Fruit fly (Drosophila melanogaster): ENCODE measurements around the gene chm.

Gene chm

DNA sequence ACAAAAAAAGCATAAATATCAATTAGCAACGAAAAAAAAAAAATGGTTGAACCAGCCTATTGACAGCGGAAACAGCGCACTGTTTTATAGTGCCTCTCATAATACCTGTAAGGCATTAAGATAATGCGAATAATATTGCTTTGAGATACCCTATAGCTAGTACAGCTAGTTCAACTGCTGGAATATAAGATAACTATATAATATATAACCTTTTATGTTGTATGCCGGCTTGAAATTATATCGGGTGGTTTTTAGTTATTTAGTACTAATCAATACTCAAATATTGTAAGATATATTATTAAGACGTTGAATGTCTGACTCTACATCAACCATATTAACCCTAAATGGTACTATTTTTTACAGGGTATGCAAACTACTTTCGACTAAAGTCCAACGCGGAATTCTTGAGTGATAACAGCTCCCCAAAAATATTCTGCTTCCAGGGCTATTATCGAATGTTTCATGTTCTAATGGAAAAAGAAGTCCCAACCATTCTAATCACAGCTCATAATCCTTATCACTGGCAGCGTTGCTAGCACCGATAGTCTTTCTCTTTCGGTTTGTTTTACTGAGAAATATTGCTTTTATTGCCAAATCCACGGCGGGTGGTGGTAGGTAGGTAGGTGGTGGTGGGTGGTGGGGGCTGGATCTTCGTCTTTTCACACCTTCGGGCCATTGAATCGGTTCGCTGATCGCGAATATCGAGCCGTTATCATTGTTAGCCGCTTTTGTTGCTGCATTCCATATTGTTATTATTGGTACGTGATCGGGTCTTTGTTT, 21.9 kb downstream of the chm start (continued):
- TF ChIP-seq stwl (tag; optimal IDR thresholded peaks at IDR 0.05) (no peak), CG11504 (tag; optimal IDR thresholded peaks at IDR 0.05) (peak; percentile 90), CG15011 (GFP tag; optimal IDR thresholded peaks at IDR 0.05) (peak; percentile 50), lbe (GFP tag; optimal IDR thresholded peaks at IDR 0.05) (no peak), CG7271 (tag; optimal IDR thresholded peaks at IDR 0.05) (no peak), CG17328 (GFP tag; IDR thresholded peaks at IDR 0.05) (peak; percentile 63), bab2 (GFP tag; optimal IDR thresholded peaks at IDR 0.05) (peak; percentile 53), CG12219 (GFP tag; optimal IDR thresholded peaks at IDR 0.05) (peak; percentile 58), otp (GFP tag; IDR thresholded peaks at IDR 0.05) (peak; percentile 44; the same call in 1 of the 3 replicates), Mrtf (GFP tag; IDR thresholded peaks at IDR 0.05) (peak; percentile 66; the same call in 1 of the 3 replicates), ATbp (GFP tag; optimal IDR thresholded peaks at IDR 0.05) (peak; percentile 41), mirr (GFP tag; optimal IDR thresholded peaks at IDR 0.05) (peak; percentile 82), CG13894 (tag; optimal IDR thresholded peaks at IDR 0.05) (peak; percentile 75), H15 (GFP tag; IDR thresholded peaks at IDR 0.05) (peak; percentile 51; the same call in 2 of the 3 replicates), p53 (GFP tag; optimal IDR thresholded peaks at IDR 0.05) (no peak), CG5953 (GFP tag; IDR thresholded peaks at IDR 0.05) (peak; percentile 51; the same call in 1 of the 2 replicates), ken (GFP tag; IDR thresholded peaks at IDR 0.05) (peak; percentile 44; the same call in 1 of the 3 replicates), CG10431 (GFP tag; optimal IDR thresholded peaks at IDR 0.05) (no peak), Neu2 (GFP tag; optimal IDR thresholded peaks at IDR 0.05; ENCODE audit: borderline replicate concordance) (no peak), Sin3A (optimal IDR thresholded peaks at IDR 0.05) (no peak), pros (GFP tag; optimal IDR thresholded peaks at IDR 0.05) (no peak), CoRest (tag; optimal IDR thresholded peaks at IDR 0.05) (peak; percentile 84), hkb (optimal IDR thresholded peaks at IDR 0.05) (no peak), hkb (GFP tag; IDR thresholded peaks at IDR 0.05) (peak; percentile 87), Trl (optimal IDR thresholded peaks at IDR 0.05) (no peak), Trl (GFP tag; optimal IDR thresholded peaks at IDR 0.05) (no peak), CG6813 (GFP tag; optimal IDR thresholded peaks at IDR 0.05) (peak; percentile 48), CG3163 (GFP tag; optimal IDR thresholded peaks at IDR 0.05) (no peak), CG8281 (tag; optimal IDR thresholded peaks at IDR 0.05) (no peak), CG17912 (GFP tag; optimal IDR thresholded peaks at IDR 0.05) (no peak), CG34422 (GFP tag; IDR thresholded peaks at IDR 0.05) (peak; percentile 50; the same call in 1 of the 3 replicates), Fer3 (tag; optimal IDR thresholded peaks at IDR 0.05) (peak; percentile 78), CG2199 (GFP tag; IDR thresholded peaks at IDR 0.05) (no peak), chinmo (GFP tag; IDR thresholded peaks at IDR 0.05; ENCODE audit: partially characterized antibody) (no peak), CG18764 (GFP tag; optimal IDR thresholded peaks at IDR 0.05) (no peak), CG7928 (GFP tag; optimal IDR thresholded peaks at IDR 0.05) (peak; percentile 12), esg (GFP tag; conservative IDR thresholded peaks at IDR 0.05) (peak; percentile 79), CG34376 (GFP tag; optimal IDR thresholded peaks at IDR 0.05) (peak; percentile 37), gro (GFP tag; optimal IDR thresholded peaks at IDR 0.05) (no peak), tio (GFP tag; optimal IDR thresholded peaks at IDR 0.05) (no peak), Dip2 (GFP tag; IDR thresholded peaks at IDR 0.05) (no peak), CG6791 (GFP tag; IDR thresholded peaks at IDR 0.05; ENCODE audit: partially characterized antibody) (no peak), tgo (GFP tag; IDR thresholded peaks at IDR 0.05) (peak; percentile 89), D19B (GFP tag; optimal IDR thresholded peaks at IDR 0.05) (peak; percentile 94), CG13287 (GFP tag; IDR thresholded peaks at IDR 0.05; ENCODE audit: partially characterized antibody) (no peak), wor (GFP tag; IDR thresholded peaks at IDR 0.05) (peak; percentile 59), zen2 (GFP tag; IDR thresholded peaks at IDR 0.05; ENCODE audit: partially characterized antibody) (no peak), aop (GFP tag; IDR thresholded peaks at IDR 0.05) (no peak), CG5180 (GFP tag; optimal IDR thresholded peaks at IDR 0.05) (no peak), MESR4 (GFP tag; optimal IDR thresholded peaks at IDR 0.05) (no peak)

Data from whole organism, embryonic.